Fruit fly (Drosophila melanogaster) whole organism, pupa: ENCODE data around the gene Tmc.

ENCODE experiments used
- CG10348 ChIP-seq: fragments of 200-800 bp; sonication (Bioruptor generic); IDR thresholded peaks from 2 replicates; pipeline ENCODE4 v1.3.6; 2022; ENCODE audit warnings: missing biosample characterization, missing genetic modification characterization
- CG12605 ChIP-seq: fragments of 200-800 bp; sonication (Bioruptor generic); IDR thresholded peaks from 2 replicates; pipeline ENCODE4 v1.3.6; 2022; ENCODE audit warnings: missing biosample characterization, missing genetic modification characterization
- CG13204 ChIP-seq: fragments of 200-800 bp; sonication (Bioruptor generic); optimal IDR thresholded peaks from 2 replicates; lab custom pipeline; 2018; ENCODE audit warnings: missing biosample characterization, mild to moderate bottlenecking, missing genetic modification characterization, moderate library complexity
- CG14655 ChIP-seq: fragments of 200-800 bp; sonication (Bioruptor generic); optimal IDR thresholded peaks from 3 replicates; lab custom pipeline; 2017; ENCODE audit warnings: mild to moderate bottlenecking, missing biosample characterization, missing genetic modification reagents, missing genetic modification characterization
- CG15710 ChIP-seq: fragments of 200-800 bp; sonication (Bioruptor generic); optimal IDR thresholded peaks from 2 replicates; lab custom pipeline; 2018; ENCODE audit warnings: missing biosample characterization, mild to moderate bottlenecking, missing genetic modification characterization, moderate library complexity
- CG17806 ChIP-seq: fragments of 200-800 bp; sonication (Bioruptor generic); optimal IDR thresholded peaks from 2 replicates; lab custom pipeline; 2018; ENCODE audit warnings: missing biosample characterization, mild to moderate bottlenecking, missing genetic modification characterization, moderate library complexity
- CG32121 ChIP-seq: fragments of 200-800 bp; sonication (Bioruptor generic); IDR thresholded peaks from 2 replicates; pipeline ENCODE4 v1.3.6; 2022; ENCODE audit warnings: missing biosample characterization, missing genetic modification characterization
- CG34367 ChIP-seq: fragments of 200-800 bp; sonication (Bioruptor generic); optimal IDR thresholded peaks from 2 replicates; lab custom pipeline; 2018; ENCODE audit warnings: missing biosample characterization, mild to moderate bottlenecking, missing genetic modification characterization
- CG4496 ChIP-seq: fragments of 200-800 bp; sonication (Bioruptor generic); IDR thresholded peaks from 3 replicates; pipeline ENCODE4 v1.3.6; 2022; ENCODE audit warnings: missing biosample characterization, missing genetic modification characterization
- CG8159 ChIP-seq: fragments of 200-800 bp; sonication (Bioruptor generic); optimal IDR thresholded peaks from 3 replicates; lab custom pipeline; 2018; ENCODE audit warnings: missing biosample characterization, mild to moderate bottlenecking, missing genetic modification characterization, moderate library complexity
- CG8301 ChIP-seq: fragments of 200-800 bp; sonication (Bioruptor generic); optimal IDR thresholded peaks from 2 replicates; lab custom pipeline; 2018; ENCODE audit warnings: missing biosample characterization, mild to moderate bottlenecking, missing genetic modification characterization
- CG9948 ChIP-seq: fragments of 200-800 bp; sonication (Bioruptor generic); optimal IDR thresholded peaks from 2 replicates; lab custom pipeline; 2018; ENCODE audit warnings: missing biosample characterization, mild to moderate bottlenecking, missing genetic modification characterization, moderate library complexity
- D1 ChIP-seq: fragments of 200-800 bp; sonication (Bioruptor generic); optimal IDR thresholded peaks from 2 replicates; lab custom pipeline; 2018; ENCODE audit warnings: missing biosample characterization, mild to moderate bottlenecking, missing genetic modification characterization, moderate library complexity
- EcR ChIP-seq: fragments of 200-800 bp; sonication (Bioruptor generic); optimal IDR thresholded peaks from 3 replicates; lab custom pipeline; 2019; ENCODE audit warnings: missing biosample characterization, missing genetic modification characterization, mild to moderate bottlenecking, moderate library complexity, missing genetic modification reagents
- Ets98B ChIP-seq: fragments of 200-800 bp; sonication (Bioruptor generic); IDR thresholded peaks from 2 replicates; pipeline ENCODE4 v1.3.6; 2022; ENCODE audit warnings: missing biosample characterization, missing genetic modification characterization
- Pif1A ChIP-seq: fragments of 200-800 bp; sonication (Bioruptor generic); optimal IDR thresholded peaks from 3 replicates; lab custom pipeline; 2016; ENCODE audit warnings: missing biosample characterization, missing genetic modification characterization
- Pif1B ChIP-seq: fragments of 200-800 bp; sonication (Bioruptor generic); optimal IDR thresholded peaks from 3 replicates; lab custom pipeline; 2016; ENCODE audit warnings: missing biosample characterization, missing genetic modification characterization
- Snoo ChIP-seq: fragments of 200-800 bp; sonication (Bioruptor generic); optimal IDR thresholded peaks from 3 replicates; lab custom pipeline; 2017; ENCODE audit warnings: missing biosample characterization, mild to moderate bottlenecking, missing genetic modification characterization, inconsistent platforms
- fd96Ca ChIP-seq: fragments of 200-800 bp; sonication (Bioruptor generic); IDR thresholded peaks from 3 replicates; pipeline ENCODE4 v1.3.6; 2022; ENCODE audit warnings: missing biosample characterization, missing genetic modification characterization
- gl ChIP-seq: fragments of 200-800 bp; sonication (Bioruptor generic); optimal IDR thresholded peaks from 2 replicates; lab custom pipeline; 2018; ENCODE audit warnings: missing biosample characterization, mild to moderate bottlenecking, missing genetic modification characterization
- rn ChIP-seq: fragments of 200-800 bp; sonication (Bioruptor generic); IDR thresholded peaks from 2 replicates; pipeline ENCODE4 v1.3.6; 2022; ENCODE audit warnings: missing biosample characterization, missing genetic modification characterization

Tmc gene

dm6 chr3L:9552190-9552809 lies 45.3 kb upstream of the Tmc start:
- no peak for TF ChIP-seq EcR (GFP tag; lab: Kevin White, UChicago)
- TF ChIP-seq CG13204, result no peak
- no peak for TF ChIP-seq CG9948 (tag; lab: Kevin White, UChicago)
- TF ChIP-seq CG4496 (GFP tag; lab: Robert Waterston, UW), result peak; percentile 14; the same call in 1 of the 3 replicates
- no peak for TF ChIP-seq D1 (tag; lab: Kevin White, UChicago)

DNA sequence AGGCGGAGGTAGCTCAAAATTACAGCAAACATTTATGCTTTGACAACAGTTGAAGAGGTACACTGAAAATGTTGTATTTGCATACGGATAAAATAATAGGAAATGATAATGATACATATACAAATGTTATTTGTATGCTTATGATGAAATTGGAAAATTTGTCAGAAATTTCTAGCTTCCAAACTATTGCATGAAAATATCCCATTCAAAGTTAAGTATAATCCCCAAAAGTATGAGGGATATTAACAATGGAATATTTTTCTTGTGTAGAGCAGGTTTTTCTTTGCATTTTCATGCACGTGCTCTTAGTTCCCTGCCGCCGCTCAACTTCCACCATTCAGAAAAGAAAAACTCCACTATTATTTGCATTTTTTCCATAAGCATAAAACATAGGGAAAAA lies 42.6 kb upstream of the Tmc start:
- TF ChIP-seq CG10348 (GFP tag; lab: Robert Waterston, UW), result no peak
- no peak for TF ChIP-seq Pif1A (GFP tag; lab: Kevin White, UChicago)
- TF ChIP-seq D1 (tag; lab: Kevin White, UChicago), result no peak
- TF ChIP-seq EcR (GFP tag; lab: Kevin White, UChicago), result no peak
- TF ChIP-seq CG32121 (GFP tag; lab: Robert Waterston, UW), result no peak
- TF ChIP-seq fd96Ca (GFP tag; lab: Robert Waterston, UW), result no peak
- TF ChIP-seq CG8301 (tag; lab: Kevin White, UChicago), result no peak
- no peak for TF ChIP-seq CG8159 (tag; lab: Kevin White, UChicago)
- no peak for TF ChIP-seq CG13204
- TF ChIP-seq CG12605, result no peak
- no peak for TF ChIP-seq rn
- TF ChIP-seq CG34367 (tag; lab: Kevin White, UChicago), result no peak
- no peak for TF ChIP-seq Snoo
- no peak for TF ChIP-seq CG9948 (tag; lab: Kevin White, UChicago)
- TF ChIP-seq CG17806 (tag; lab: Kevin White, UChicago), result no peak
- TF ChIP-seq CG4496 (GFP tag; lab: Robert Waterston, UW), result no peak
- TF ChIP-seq Pif1B (GFP tag; lab: Kevin White, UChicago), result no peak
- no peak for TF ChIP-seq CG14655 (GFP tag; lab: Kevin White, UChicago)
- TF ChIP-seq CG15710 (tag; lab: Kevin White, UChicago), result no peak

dm6 chr3L:9556666-9557065 lies 40.9 kb upstream of the Tmc start:
- TF ChIP-seq D1 (tag; lab: Kevin White, UChicago), result no peak
- TF ChIP-seq fd96Ca (GFP tag; lab: Robert Waterston, UW), result no peak
- no peak for TF ChIP-seq CG14655 (GFP tag; lab: Kevin White, UChicago)
- no peak for TF ChIP-seq CG15710 (tag; lab: Kevin White, UChicago)
- no peak for TF ChIP-seq CG4496 (GFP tag; lab: Robert Waterston, UW)
- TF ChIP-seq rn, result no peak
- TF ChIP-seq Pif1A (GFP tag; lab: Kevin White, UChicago), result no peak
- TF ChIP-seq CG8301 (tag; lab: Kevin White, UChicago), result no peak
- no peak for TF ChIP-seq CG9948 (tag; lab: Kevin White, UChicago)
- no peak for TF ChIP-seq gl (tag; lab: Kevin White, UChicago)
- no peak for TF ChIP-seq Snoo
- no peak for TF ChIP-seq CG10348 (GFP tag; lab: Robert Waterston, UW)
- TF ChIP-seq Ets98B, result no peak
- no peak for TF ChIP-seq EcR (GFP tag; lab: Kevin White, UChicago)
- no peak for TF ChIP-seq CG13204
- no peak for TF ChIP-seq CG12605
- TF ChIP-seq CG17806 (tag; lab: Kevin White, UChicago), result no peak
- no peak for TF ChIP-seq CG8159 (tag; lab: Kevin White, UChicago)
- no peak for TF ChIP-seq Pif1B (GFP tag; lab: Kevin White, UChicago)

DNA sequence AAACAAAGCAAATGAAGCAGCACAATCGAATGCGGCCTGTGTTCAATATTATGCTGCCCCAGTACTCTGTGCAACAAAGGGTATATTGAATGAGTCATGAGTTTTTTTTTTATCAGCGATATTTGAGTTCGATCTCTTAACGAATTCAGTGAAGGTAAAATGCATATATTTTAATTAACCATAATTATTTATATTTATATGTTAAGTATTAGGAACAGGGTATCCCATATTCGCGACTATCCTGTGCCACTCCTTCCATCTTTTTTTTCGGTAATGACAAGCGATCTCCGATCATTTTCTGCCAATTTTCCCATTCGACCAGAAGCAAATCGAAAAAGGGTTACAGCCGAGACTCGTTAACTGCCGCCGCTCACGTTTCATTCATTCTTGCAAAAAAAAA lies 38.5 kb upstream of the Tmc start:
- TF ChIP-seq D1 (tag; lab: Kevin White, UChicago) (no peak), Ets98B (no peak), fd96Ca (GFP tag; lab: Robert Waterston, UW) (0 out of 3 replicates have a peak, but pooled peaks have one; percentile 5), CG13204 (no peak), CG32121 (GFP tag; lab: Robert Waterston, UW) (peak; percentile 55; the same call in 1 of the 2 replicates), CG4496 (GFP tag; lab: Robert Waterston, UW) (0 out of 3 replicates have a peak, but pooled peaks have one; percentile 32), CG12605 (no peak)

DNA sequence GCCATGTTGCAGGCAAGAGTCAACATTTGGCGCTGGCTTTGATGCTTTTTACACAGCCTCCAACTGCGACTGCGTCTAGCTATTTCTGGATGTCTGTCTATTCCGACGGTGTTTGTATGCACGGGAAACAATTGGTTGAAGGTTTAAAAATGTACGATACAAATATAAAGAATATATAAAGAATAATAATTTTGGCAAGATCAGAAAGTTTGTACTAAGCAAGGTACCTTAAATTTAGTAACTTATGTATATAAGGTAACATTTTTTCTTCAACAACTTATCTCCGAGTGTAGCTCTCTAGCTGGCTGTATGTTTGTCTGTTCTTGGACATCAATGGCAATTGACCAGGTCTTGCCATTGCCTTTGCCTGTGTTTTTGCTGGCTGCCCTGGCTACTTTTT lies 30.7 kb upstream of the Tmc start:
- peak; percentile 88 for TF ChIP-seq CG32121 (GFP tag; lab: Robert Waterston, UW)
- TF ChIP-seq CG9948 (tag; lab: Kevin White, UChicago), result peak; percentile 70
- 0 out of 2 replicates have a peak, but pooled peaks have one; percentile 25 for TF ChIP-seq CG12605
- TF ChIP-seq gl (tag; lab: Kevin White, UChicago), result no peak
- TF ChIP-seq CG13204, result no peak
- peak; percentile 89 for TF ChIP-seq CG8301 (tag; lab: Kevin White, UChicago)
- TF ChIP-seq Ets98B, result peak; percentile 88
- TF ChIP-seq EcR (GFP tag; lab: Kevin White, UChicago), result no peak
- peak; percentile 43 for TF ChIP-seq rn
- no peak for TF ChIP-seq CG34367 (tag; lab: Kevin White, UChicago)
- TF ChIP-seq Pif1B (GFP tag; lab: Kevin White, UChicago), result peak; percentile 66
- peak; percentile 71; the same call in 2 of the 3 replicates for TF ChIP-seq fd96Ca (GFP tag; lab: Robert Waterston, UW)
- peak; percentile 12 for TF ChIP-seq D1 (tag; lab: Kevin White, UChicago)
- TF ChIP-seq CG8159 (tag; lab: Kevin White, UChicago), result peak; percentile 31
- TF ChIP-seq CG15710 (tag; lab: Kevin White, UChicago), result peak; percentile 29
- TF ChIP-seq Pif1A (GFP tag; lab: Kevin White, UChicago), result peak; percentile 56
- no peak for TF ChIP-seq Snoo
- TF ChIP-seq CG14655 (GFP tag; lab: Kevin White, UChicago), result peak; percentile 89
- TF ChIP-seq CG17806 (tag; lab: Kevin White, UChicago), result peak; percentile 51
- peak; percentile 87 for TF ChIP-seq CG4496 (GFP tag; lab: Robert Waterston, UW)
- TF ChIP-seq CG10348 (GFP tag; lab: Robert Waterston, UW), result peak; percentile 20; the same call in 1 of the 2 replicates
